Worm (Caenorhabditis elegans): ENCODE data around the gene F19H8.2.

DNA sequence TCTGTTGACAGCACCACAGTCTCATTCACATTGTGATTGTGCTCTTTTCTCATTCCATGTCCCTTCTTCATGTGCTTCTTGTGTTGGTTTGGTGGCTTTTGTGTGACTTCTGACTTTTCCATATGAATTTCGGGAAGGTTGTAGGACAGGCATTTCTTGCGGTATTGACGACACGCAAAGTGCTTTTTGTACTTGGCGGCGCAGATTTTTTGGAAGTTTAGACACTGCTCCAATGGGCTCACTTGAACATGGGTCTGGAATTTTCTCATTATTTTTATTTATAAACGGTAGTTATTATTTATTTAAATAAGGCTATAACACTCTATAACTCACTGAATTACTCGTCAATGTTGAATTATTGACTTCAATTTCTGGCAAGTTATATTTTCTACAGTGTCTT lies 1.4 kb downstream of the F19H8.2 start:
- TF ChIP-seq lin-39 (tag; optimal IDR thresholded peaks at IDR 0.05) (no peak), C04F5.9 (tag; optimal IDR thresholded peaks at IDR 0.05) (no peak), ces-1 (GFP tag; optimal IDR thresholded peaks at IDR 0.05) (no peak), irx-1 (tag; optimal IDR thresholded peaks at IDR 0.05) (no peak), lin-35 (GFP tag; optimal IDR thresholded peaks at IDR 0.05) (no peak), aly-2 (tag; optimal IDR thresholded peaks at IDR 0.05) (no peak), hpl-2 (GFP tag; optimal IDR thresholded peaks at IDR 0.05) (no peak), unc-86 (tag; optimal IDR thresholded peaks at IDR 0.05) (no peak), ama-1 (optimal IDR thresholded peaks at IDR 0.05) (no peak), lin-15B (tag; optimal IDR thresholded peaks at IDR 0.05) (no peak), skn-1 (tag; optimal IDR thresholded peaks at IDR 0.05) (no peak), lir-3 (tag; optimal IDR thresholded peaks at IDR 0.05; ENCODE audit: poor library complexity) (no peak)

All from whole organism, L1 larva.